Fruit fly (Drosophila melanogaster): Measurements from ENCODE around the gene CG31174.

DNA sequence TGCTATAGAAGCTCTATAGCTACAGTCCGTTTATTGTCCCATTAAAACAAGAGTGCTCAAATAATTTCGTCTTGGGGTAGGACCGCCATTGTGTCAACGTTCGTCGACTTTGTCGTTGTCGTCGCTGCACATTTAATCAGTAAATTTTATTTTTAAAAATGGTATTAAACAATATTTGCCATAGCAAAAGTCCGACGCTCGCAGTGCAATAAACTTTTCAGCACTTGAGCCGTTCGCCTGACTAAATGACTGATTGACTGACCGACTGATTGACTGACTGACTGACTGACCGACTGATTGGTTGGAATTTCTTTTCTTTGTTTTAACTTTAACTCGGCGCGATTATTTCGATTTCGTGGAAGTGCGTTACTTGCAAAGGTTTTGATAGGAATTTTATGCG lies 20.6 kb upstream of the CG31174 start:
- TF ChIP-seq Gug (GFP tag; IDR thresholded peaks at IDR 0.05): no peak
- no peak for TF ChIP-seq CG11762 (GFP tag; optimal IDR thresholded peaks at IDR 0.05; ENCODE audit: insufficient read depth)
- TF ChIP-seq Lpt (GFP tag; optimal IDR thresholded peaks at IDR 0.05): no peak
- TF ChIP-seq Sox14 (GFP tag; optimal IDR thresholded peaks at IDR 0.05): peak; percentile 19
- no peak for TF ChIP-seq cyc (GFP tag; optimal IDR thresholded peaks at IDR 0.05)
- TF ChIP-seq CG34406 (GFP tag; optimal IDR thresholded peaks at IDR 0.05): no peak
- TF ChIP-seq CG32006 (GFP tag; optimal IDR thresholded peaks at IDR 0.05): no peak
- TF ChIP-seq CG6854 (GFP tag; optimal IDR thresholded peaks at IDR 0.05): no peak
- no peak for TF ChIP-seq Hr38 (GFP tag; optimal IDR thresholded peaks at IDR 0.05)
- no peak for TF ChIP-seq OdsH (GFP tag; optimal IDR thresholded peaks at IDR 0.05)
- TF ChIP-seq CG16779 (tag; optimal IDR thresholded peaks at IDR 0.05): no peak

Data from whole organism, prepupa.